Worm (Caenorhabditis elegans) whole organism, L4/young adult: Measurements from ENCODE around the gene F53F1.3.

Experiments used
- W03F9.2 ChIP-seq: fragments of 150-350 bp; optimal IDR thresholded peaks from 2 replicates; lab custom pipeline; 2014; ENCODE audit warnings: missing biosample characterization, missing genetic modification characterization
- dao-5 ChIP-seq: sonication (generic microtip); optimal IDR thresholded peaks from 2 replicates; lab custom pipeline; 2016; ENCODE audit warnings: missing genotype, missing genetic modification characterization, moderate library complexity, missing compliant biosample characterization
- him-1 ChIP-seq: sonication (generic microtip); optimal IDR thresholded peaks from 2 replicates; lab custom pipeline; 2016; ENCODE audit warnings: missing genotype, missing genetic modification reagents, missing genetic modification characterization, missing compliant biosample characterization

F53F1.3 gene

DNA sequence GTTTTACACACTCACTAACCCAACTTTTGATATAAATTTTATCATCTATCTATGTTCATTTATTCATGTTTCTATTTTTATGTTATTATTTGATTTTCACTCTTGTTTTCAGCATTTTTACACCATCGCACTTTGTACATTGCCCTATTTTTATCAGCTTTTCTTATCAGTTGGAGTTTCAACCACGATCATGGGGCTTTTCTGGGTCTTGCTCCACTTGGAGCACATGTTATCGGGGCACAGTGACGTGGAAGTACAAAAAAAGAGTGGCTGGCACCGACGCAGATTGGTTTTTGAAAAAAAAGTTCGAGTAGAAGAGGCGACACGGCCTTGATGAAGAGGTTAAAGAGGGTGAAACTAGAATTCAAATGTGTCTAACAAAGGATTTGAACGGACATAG lies 30.9 kb upstream of the F53F1.3 start:
- TF ChIP-seq dao-5 (tag; lab: Kevin White, UChicago): no peak
- no peak for TF ChIP-seq W03F9.2 (tag; lab: Kevin White, UChicago)
- no peak for TF ChIP-seq him-1 (tag; lab: Kevin White, UChicago)

DNA sequence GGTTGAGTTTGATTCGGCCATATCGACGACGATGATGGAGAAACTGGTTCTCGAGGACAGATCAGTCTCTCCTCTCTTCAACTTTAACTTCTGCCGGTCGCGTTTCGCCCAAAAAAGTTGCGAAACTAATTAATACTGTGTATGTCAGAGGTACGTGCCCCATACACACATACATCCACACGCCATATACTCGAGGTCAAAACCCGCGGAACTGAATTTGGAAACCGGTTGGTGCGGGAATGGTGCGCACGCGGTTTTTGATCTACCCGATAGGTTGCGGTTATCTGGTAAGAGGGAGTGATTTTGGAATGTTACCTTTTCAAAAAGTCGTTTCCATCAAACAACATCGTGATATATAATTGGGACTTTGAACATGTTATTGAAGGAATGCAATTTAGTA lies 27.9 kb upstream of the F53F1.3 start, which contains the start of gene ifbp-1:
Gene ifbp-1, minus strand, starts transcription at position 85 of the 400 bp plus-strand sequence.
- no peak for TF ChIP-seq dao-5 (tag; lab: Kevin White, UChicago)
- TF ChIP-seq him-1 (tag; lab: Kevin White, UChicago): no peak
- no peak for TF ChIP-seq W03F9.2 (tag; lab: Kevin White, UChicago)

DNA sequence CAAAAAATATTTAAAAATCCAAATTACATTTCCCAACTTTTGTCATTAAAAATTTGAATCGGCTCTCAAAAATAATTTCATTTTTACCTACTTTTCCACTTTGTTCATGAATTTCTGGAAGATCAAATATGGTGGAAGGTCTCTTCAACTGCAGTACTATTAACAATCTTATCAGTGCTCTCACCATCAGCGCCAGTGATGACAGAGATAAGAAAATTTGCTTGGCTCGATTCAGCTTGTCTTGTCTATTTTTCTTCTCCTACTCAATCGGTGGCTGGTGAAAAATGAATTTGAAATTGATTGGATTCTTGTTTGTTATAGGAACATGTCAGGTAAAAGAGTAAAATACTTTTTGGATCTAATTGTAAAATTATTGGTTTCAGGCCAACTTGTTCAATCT lies 27.1 kb upstream of the F53F1.3 start, which contains the start of gene cpz-2:
Gene cpz-2, plus strand, starts transcription at position 210 of the 400 bp plus-strand sequence.
- TF ChIP-seq him-1 (tag; lab: Kevin White, UChicago): no peak
- no peak for TF ChIP-seq dao-5 (tag; lab: Kevin White, UChicago)
- no peak for TF ChIP-seq W03F9.2 (tag; lab: Kevin White, UChicago)

DNA sequence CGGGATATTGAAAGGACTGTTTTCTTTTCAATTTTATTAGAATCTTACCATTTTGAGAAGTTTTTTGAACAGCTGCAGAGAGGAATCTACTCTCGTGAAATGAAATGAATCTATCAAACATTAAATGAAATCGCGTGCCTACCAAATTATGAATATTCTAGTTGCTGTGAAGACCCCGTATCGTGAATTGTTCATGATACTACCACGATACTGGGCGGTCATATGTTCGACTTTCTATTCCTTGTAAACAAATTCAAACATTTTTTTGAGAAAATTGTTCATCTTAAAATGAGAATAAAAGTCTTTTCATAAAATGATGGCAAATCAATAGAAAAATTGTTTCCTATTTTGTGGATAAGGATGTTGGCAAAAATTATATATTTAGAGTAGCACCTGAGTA lies 22.2 kb upstream of the F53F1.3 start, which contains the start of gene gcy-34:
Gene gcy-34, minus strand, starts transcription at position 101 of the 400 bp plus-strand sequence.
- TF ChIP-seq dao-5 (tag; lab: Kevin White, UChicago): no peak
- TF ChIP-seq W03F9.2 (tag; lab: Kevin White, UChicago): no peak
- TF ChIP-seq him-1 (tag; lab: Kevin White, UChicago): no peak

DNA sequence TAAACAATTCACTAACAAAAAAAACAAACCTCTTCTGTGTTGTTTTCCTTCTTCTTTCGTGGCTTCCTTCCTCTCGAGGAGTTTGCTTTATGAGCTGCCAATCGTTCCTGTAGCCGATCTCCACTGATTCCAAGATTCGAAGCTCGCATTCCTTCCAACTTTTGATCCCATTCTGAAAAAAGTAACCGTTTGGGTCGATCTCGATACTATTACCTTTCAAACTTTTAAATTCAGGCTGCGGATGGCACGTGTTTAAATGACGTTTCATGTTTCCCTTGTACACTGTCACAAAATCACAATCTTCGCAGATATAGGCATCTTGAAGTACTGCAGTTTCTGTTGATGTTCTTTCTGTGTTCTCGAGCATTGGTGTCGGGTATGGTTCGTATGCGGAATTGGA lies 20.6 kb upstream of the F53F1.3 start:
- no peak for TF ChIP-seq W03F9.2 (tag; lab: Kevin White, UChicago)
- TF ChIP-seq dao-5 (tag; lab: Kevin White, UChicago): no peak
- TF ChIP-seq him-1 (tag; lab: Kevin White, UChicago): no peak

DNA sequence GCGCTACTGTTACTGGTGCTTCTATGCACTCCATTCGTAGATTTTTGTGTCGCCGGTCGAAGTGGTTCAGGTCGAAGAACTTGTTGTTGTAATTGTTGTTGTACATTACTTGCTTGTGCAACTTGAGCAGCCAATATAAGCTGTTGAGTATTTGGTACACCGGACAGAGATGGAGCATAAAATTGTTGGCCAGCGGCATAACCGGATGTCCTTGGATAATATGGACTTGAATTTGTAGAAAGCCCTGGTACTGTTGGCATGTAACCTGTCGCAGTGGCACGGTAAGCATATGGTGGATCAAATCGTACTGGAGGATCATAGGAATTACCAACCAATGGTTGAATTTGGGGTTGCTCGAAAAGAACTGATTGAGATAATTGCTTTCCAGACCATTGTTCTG lies 19.1 kb upstream of the F53F1.3 start:
- TF ChIP-seq W03F9.2 (tag; lab: Kevin White, UChicago) (no peak), him-1 (tag; lab: Kevin White, UChicago) (no peak), dao-5 (tag; lab: Kevin White, UChicago) (no peak)

DNA sequence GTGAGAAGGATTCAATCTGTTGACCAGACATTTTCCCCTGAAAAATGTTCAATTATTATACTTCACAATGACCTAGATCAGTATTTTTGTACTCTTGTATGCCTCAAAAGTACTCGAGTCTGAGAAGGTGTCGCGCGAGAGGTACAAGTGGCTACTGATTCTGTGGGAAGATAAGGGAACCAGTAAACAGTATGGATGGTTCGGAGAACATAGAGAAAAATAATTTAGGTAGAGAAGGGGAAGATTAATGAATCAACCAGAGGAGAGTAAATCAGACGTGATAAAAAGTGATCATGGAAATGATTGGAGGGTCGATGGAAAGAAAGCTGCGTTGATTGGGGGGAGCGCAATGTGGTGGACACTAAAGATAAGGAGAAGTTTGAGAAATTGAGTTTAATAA lies 18.6 kb upstream of the F53F1.3 start:
- TF ChIP-seq W03F9.2 (tag; lab: Kevin White, UChicago) (no peak), him-1 (tag; lab: Kevin White, UChicago) (no peak), dao-5 (tag; lab: Kevin White, UChicago) (no peak)

DNA sequence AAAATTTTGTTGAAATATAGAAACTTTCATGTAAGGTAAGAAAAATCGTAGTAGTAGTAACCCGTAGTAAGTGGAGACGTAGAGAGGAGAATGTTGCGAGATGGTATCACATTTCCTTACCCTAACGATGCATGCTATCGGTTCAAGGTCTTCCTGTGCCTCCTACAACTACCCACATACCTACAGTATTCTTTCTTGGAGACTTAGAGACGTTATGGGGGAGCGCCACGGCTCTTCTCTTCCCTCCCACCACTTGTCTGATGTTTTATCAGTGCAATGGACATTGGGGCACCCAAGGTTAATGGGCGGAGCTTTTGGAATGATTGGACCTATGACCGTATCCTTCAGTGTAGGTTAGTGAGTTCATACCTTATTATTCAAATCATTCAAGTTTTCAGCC lies 17.1 kb upstream of the F53F1.3 start:
- TF ChIP-seq him-1 (tag; lab: Kevin White, UChicago) (no peak), dao-5 (tag; lab: Kevin White, UChicago) (no peak), W03F9.2 (tag; lab: Kevin White, UChicago) (no peak)

DNA sequence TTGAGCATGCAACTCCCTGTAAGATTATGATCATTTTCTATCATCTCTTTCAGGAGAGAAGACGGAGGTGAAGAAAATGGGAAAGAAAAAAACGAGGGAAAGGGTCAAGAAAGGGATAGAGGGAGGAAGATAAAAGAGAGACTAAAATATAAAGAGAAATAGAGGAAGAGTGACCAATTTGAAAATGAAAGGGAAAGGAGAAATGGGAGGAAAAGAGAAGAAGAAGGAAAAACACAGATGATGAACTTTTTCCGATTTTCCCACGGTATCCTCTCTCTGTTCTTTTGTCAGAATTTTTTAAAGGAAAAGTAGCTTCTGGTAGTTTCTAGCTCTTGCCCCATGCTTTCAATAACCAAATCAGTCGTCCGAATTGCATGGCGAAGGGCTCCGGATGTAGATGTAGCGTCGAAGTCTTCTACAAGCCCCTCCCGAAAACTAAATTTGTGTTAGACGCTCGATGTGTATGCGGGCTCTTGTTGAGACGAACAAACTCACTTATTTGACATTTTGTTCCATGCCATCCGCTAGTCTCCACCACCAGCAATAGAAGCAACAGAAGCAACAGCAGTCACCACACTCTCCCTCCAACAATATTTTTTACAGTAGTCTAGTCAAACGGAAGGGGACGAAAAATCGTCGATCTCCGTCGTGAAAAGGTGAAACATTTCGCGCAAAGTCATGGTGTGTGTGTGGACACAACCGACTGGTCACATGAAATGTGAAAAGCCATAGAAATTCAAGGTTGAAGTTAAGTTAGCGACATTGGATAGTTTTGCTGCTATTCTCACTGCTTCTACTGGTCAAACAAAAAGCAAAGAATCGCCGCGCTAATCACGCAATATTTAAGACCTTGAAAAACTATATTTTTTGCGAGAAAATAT lies 16.4 kb upstream of the F53F1.3 start, which contains the start of gene somi-1:
Gene somi-1, minus strand, starts transcription at position 18 of the 881 bp plus-strand sequence.
- TF ChIP-seq him-1 (tag; lab: Kevin White, UChicago) (peak; percentile 8), W03F9.2 (tag; lab: Kevin White, UChicago) (no peak)

DNA sequence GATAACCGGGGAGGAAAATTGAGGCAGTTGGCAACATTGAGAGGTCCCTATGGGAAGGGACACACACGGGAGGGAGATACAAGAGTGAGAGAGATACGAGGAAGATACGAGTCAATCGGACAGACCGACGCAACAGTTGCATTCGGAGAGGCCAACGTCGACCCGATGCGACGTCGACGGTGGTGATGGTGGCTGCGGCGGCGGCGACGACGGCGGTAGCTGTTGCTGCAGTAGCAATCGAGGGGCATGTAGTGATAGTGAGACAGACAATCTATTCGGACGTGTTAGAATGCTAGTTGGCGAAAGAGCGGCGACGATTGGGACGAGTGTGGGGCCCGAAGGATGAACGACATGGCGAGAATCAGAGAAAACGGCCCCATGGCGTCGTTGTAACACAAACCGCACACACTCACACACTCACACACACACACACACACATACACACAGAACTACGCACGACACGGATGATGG lies 14.7 kb upstream of the F53F1.3 start:
- TF ChIP-seq W03F9.2 (tag; lab: Kevin White, UChicago) (no peak), dao-5 (tag; lab: Kevin White, UChicago) (no peak), him-1 (tag; lab: Kevin White, UChicago) (no peak)

DNA sequence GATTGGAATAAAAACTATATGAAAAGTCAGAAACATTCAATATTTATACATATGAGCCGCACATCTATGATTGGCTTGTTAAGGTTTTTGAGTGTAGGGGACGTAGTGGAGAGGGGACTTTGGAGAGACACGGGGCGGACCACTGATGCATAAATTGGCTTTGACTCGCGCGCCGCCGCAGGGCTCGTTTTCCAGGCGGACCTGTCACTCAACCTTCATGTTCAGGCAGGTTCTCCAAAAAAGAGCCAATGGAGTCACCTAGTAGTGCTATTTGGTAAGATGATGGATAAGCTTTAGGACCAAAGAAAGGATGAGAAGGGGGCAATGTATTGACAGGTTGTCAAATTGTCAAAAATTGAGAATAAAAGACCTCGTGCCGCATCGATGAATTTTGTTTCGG lies 13.1 kb upstream of the F53F1.3 start:
- TF ChIP-seq him-1 (tag; lab: Kevin White, UChicago) (no peak), dao-5 (tag; lab: Kevin White, UChicago) (no peak), W03F9.2 (tag; lab: Kevin White, UChicago) (no peak)

DNA sequence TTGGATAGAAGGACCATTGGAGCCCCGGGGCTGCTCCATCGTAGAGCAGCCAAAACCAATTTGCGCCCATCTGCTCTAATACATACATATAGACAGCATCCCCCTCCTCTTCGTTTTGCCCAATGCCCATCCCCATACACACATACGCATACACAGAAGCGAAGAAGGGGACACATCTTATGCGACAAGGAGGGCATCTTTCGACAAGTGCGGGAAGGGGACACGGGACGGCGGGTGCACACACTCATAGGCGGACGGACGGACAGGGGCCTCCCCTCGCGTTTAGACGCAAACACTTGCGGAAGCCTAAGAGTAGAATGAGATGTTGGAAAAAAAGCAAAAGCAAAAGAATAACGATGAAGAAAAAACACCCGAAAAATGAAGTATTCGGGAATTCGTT lies 11.6 kb upstream of the F53F1.3 start:
- peak; percentile 70 for TF ChIP-seq him-1 (tag; lab: Kevin White, UChicago)
- TF ChIP-seq W03F9.2 (tag; lab: Kevin White, UChicago): no peak

DNA sequence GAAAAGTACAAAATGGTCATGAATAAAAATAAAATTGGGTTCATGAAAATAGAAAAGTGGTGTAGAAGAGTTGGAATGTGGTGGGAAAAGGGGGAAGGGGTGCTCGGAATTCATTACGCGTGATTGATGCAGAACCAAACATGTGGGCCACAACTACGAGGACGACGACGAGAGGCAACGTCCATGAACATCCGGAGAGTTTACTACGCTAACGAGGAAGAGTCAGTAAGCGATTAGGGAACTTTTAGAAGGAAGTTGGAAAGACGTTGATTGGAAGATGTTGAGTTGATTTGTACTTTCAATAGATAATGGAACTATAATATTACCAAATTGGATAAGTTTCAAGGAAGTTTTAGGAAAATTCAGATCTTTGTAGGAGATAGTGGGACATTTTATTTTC lies 6.4 kb upstream of the F53F1.3 start:
- no peak for TF ChIP-seq him-1 (tag; lab: Kevin White, UChicago)
- TF ChIP-seq W03F9.2 (tag; lab: Kevin White, UChicago): no peak
- no peak for TF ChIP-seq dao-5 (tag; lab: Kevin White, UChicago)
